Worm (Caenorhabditis elegans) whole organism, young adult: ENCODE results near the gene ddx-19.

ENCODE experiments used
- B0261.1 ChIP-seq: sonication (generic microtip); optimal IDR thresholded peaks from 2 replicates; lab custom pipeline; 2016; ENCODE audit warnings: mild to moderate bottlenecking, missing genetic modification characterization, moderate library complexity, missing compliant biosample characterization
- B0336.3 ChIP-seq: fragments of 200-800 bp; sonication (Bioruptor generic); IDR thresholded peaks from 2 replicates; pipeline ENCODE4 v1.3.6; 2022; ENCODE audit warnings: missing genetic modification characterization, missing compliant biosample characterization
- C06A6.2 ChIP-seq: fragments of 200-800 bp; sonication (Bioruptor generic); conservative IDR thresholded peaks from 2 replicates; pipeline ENCODE4 v1.3.6; 2022; ENCODE audit warnings: missing genetic modification characterization, missing compliant biosample characterization
- C17E4.6 ChIP-seq: fragments of 200-800 bp; sonication (Bioruptor generic); IDR thresholded peaks from 2 replicates; pipeline ENCODE4 v1.3.6; 2022; ENCODE audit warnings: missing genetic modification reagents, missing genetic modification characterization, missing compliant biosample characterization
- D2030.7 ChIP-seq: fragments of 200-800 bp; sonication (Bioruptor generic); IDR thresholded peaks from 2 replicates; pipeline ENCODE4 v1.3.6; 2022; ENCODE audit warnings: missing genetic modification reagents, missing genetic modification characterization, missing compliant biosample characterization
- F10E7.11 ChIP-seq: sonication (generic microtip); optimal IDR thresholded peaks from 2 replicates; lab custom pipeline; 2017; ENCODE audit warnings: mild to moderate bottlenecking, missing genetic modification characterization, moderate library complexity, missing compliant biosample characterization
- F23B12.7 ChIP-seq: sonication (generic microtip); optimal IDR thresholded peaks from 2 replicates; lab custom pipeline; 2017; ENCODE audit warnings: missing genetic modification characterization, mild to moderate bottlenecking, missing compliant biosample characterization, antibody characterized with exemption, moderate library complexity; ENCODE audit not compliant: insufficient read depth
- F39B2.1 ChIP-seq: fragments of 200-800 bp; sonication (Bioruptor generic); IDR thresholded peaks from 2 replicates; pipeline ENCODE4 v1.3.6; 2022; ENCODE audit warnings: missing genetic modification reagents, missing genetic modification characterization, missing compliant biosample characterization
- F52B5.7 ChIP-seq: sonication (generic microtip); optimal IDR thresholded peaks from 2 replicates; lab custom pipeline; 2016; ENCODE audit warnings: mild to moderate bottlenecking, missing genetic modification characterization, missing compliant biosample characterization
- K12H6.12 ChIP-seq: fragments of 200-800 bp; sonication (Bioruptor generic); optimal IDR thresholded peaks from 2 replicates; lab custom pipeline; 2018; ENCODE audit warnings: mild to moderate bottlenecking, missing genetic modification characterization, missing compliant biosample characterization
- T26A5.8 ChIP-seq: sonication (generic microtip); optimal IDR thresholded peaks from 2 replicates; lab custom pipeline; 2016; ENCODE audit warnings: missing genetic modification characterization, missing compliant biosample characterization
- Y53G8AR.9 ChIP-seq: fragments of 200-800 bp; sonication (Bioruptor generic); conservative IDR thresholded peaks from 2 replicates; pipeline ENCODE4 v1.3.6; 2022; ENCODE audit warnings: missing genetic modification reagents, missing genetic modification characterization, missing compliant biosample characterization
- atf-7 ChIP-seq: sonication (generic microtip); optimal IDR thresholded peaks from 2 replicates; lab custom pipeline; 2017; ENCODE audit warnings: mild to moderate bottlenecking, missing genetic modification characterization, missing compliant biosample characterization
- athp-1 ChIP-seq: sonication (generic microtip); optimal IDR thresholded peaks from 2 replicates; lab custom pipeline; 2017; ENCODE audit warnings: mild to moderate bottlenecking, missing genetic modification characterization, missing compliant biosample characterization
- attf-3 ChIP-seq: fragments of 200-800 bp; sonication (Bioruptor generic); conservative IDR thresholded peaks from 2 replicates; pipeline ENCODE4 v1.3.6; 2022; ENCODE audit warnings: missing genetic modification reagents, missing genetic modification characterization, missing compliant biosample characterization
- cebp-1 ChIP-seq, 2 experiments: fragments of 200-800 bp in 1 of 2; sonication (Bioruptor generic) in 1 of 2; sonication (generic microtip) in 1 of 2; IDR thresholded peaks in 1 of 2; optimal IDR thresholded peaks in 1 of 2; 2 replicates each; pipeline versions ENCODE4 v1.3.6 to Lab custom; 2017 to 2022; ENCODE audit warnings: missing compliant biosample characterization in 2 of 2, missing genetic modification characterization in 2 of 2, mild to moderate bottlenecking in 1 of 2, missing genetic modification reagents in 1 of 2, moderate library complexity in 1 of 2
- ceh-79 ChIP-seq: sonication (generic microtip); optimal IDR thresholded peaks from 2 replicates; lab custom pipeline; 2017; ENCODE audit warnings: mild to moderate bottlenecking, missing genetic modification characterization, missing compliant biosample characterization
- chd-7 ChIP-seq: sonication (generic microtip); optimal IDR thresholded peaks from 2 replicates; lab custom pipeline; 2016; ENCODE audit warnings: mild to moderate bottlenecking, missing genetic modification characterization, moderate library complexity, missing compliant biosample characterization
- die-1 ChIP-seq: sonication (generic microtip); optimal IDR thresholded peaks from 2 replicates; lab custom pipeline; 2016; ENCODE audit warnings: missing genotype, mild to moderate bottlenecking, missing genetic modification characterization, missing compliant biosample characterization
- efl-1 ChIP-seq: fragments of 150-350 bp; optimal IDR thresholded peaks from 2 replicates; lab custom pipeline; 2014; ENCODE audit warnings: missing biosample characterization, missing genetic modification reagents, missing genetic modification characterization
- fkh-3 ChIP-seq: sonication (generic microtip); optimal IDR thresholded peaks from 2 replicates; lab custom pipeline; 2016; ENCODE audit warnings: mild to moderate bottlenecking, missing genetic modification characterization, missing compliant biosample characterization
- hlh-26 ChIP-seq: fragments of 200-800 bp; sonication (Bioruptor generic); conservative IDR thresholded peaks from 2 replicates; pipeline ENCODE4 v1.3.6; 2022; ENCODE audit warnings: missing genetic modification reagents, missing genetic modification characterization, missing compliant biosample characterization
- lsy-27 ChIP-seq: sonication (generic microtip); optimal IDR thresholded peaks from 2 replicates; lab custom pipeline; 2017; ENCODE audit warnings: missing genetic modification characterization, mild to moderate bottlenecking, missing compliant biosample characterization, antibody characterized with exemption, missing genotype, borderline replicate concordance; ENCODE audit not compliant: insufficient read depth
- madf-3 ChIP-seq: fragments of 200-800 bp; sonication (Bioruptor generic); IDR thresholded peaks from 2 replicates; pipeline ENCODE4 v1.3.6; 2022; ENCODE audit warnings: missing genetic modification reagents, missing genetic modification characterization, missing compliant biosample characterization
- madf-8 ChIP-seq: fragments of 200-800 bp; sonication (Bioruptor generic); conservative IDR thresholded peaks from 2 replicates; pipeline ENCODE4 v1.3.6; 2022; ENCODE audit warnings: missing genetic modification reagents, missing genetic modification characterization, missing compliant biosample characterization
- nfyb-1 ChIP-seq: fragments of 200-800 bp; sonication (Bioruptor generic); IDR thresholded peaks from 2 replicates; pipeline ENCODE4 v1.3.6; 2022; ENCODE audit warnings: missing genetic modification reagents, missing genetic modification characterization, missing compliant biosample characterization
- nhr-27 ChIP-seq: fragments of 200-800 bp; sonication (Bioruptor generic); optimal IDR thresholded peaks from 2 replicates; lab custom pipeline; 2018; ENCODE audit warnings: mild to moderate bottlenecking, missing genetic modification characterization, moderate library complexity, missing compliant biosample characterization
- nhr-90 ChIP-seq: sonication (generic microtip); optimal IDR thresholded peaks from 2 replicates; lab custom pipeline; 2016; ENCODE audit warnings: missing genotype, mild to moderate bottlenecking, missing genetic modification characterization, missing compliant biosample characterization
- snpc-1.1 ChIP-seq: sonication (generic microtip); optimal IDR thresholded peaks from 2 replicates; lab custom pipeline; 2017; ENCODE audit warnings: missing genetic modification characterization, mild to moderate bottlenecking, missing compliant biosample characterization, antibody characterized with exemption, moderate library complexity, missing genotype, missing genetic modification reagents; ENCODE audit not compliant: insufficient read depth
- snpc-1.3 ChIP-seq: sonication (generic microtip); optimal IDR thresholded peaks from 2 replicates; lab custom pipeline; 2017; ENCODE audit warnings: missing genetic modification characterization, mild to moderate bottlenecking, missing compliant biosample characterization, antibody characterized with exemption, moderate library complexity, missing genotype, missing genetic modification reagents; ENCODE audit not compliant: insufficient read depth
- snpc-3.4 ChIP-seq: sonication (generic microtip); optimal IDR thresholded peaks from 2 replicates; lab custom pipeline; 2017; ENCODE audit warnings: missing genetic modification characterization, mild to moderate bottlenecking, missing compliant biosample characterization, antibody characterized with exemption, moderate library complexity, missing genotype, missing genetic modification reagents
- snpc-4 ChIP-seq, 5 experiments: fragments of 150-350 bp in 1 of 5; sonication (generic microtip) in 4 of 5; optimal IDR thresholded peaks; 2 replicates each; lab custom pipeline; 2014 to 2018; ENCODE audit warnings: missing genetic modification characterization in 5 of 5, missing biosample characterization in 3 of 5, antibody characterized with exemption in 2 of 5, mild to moderate bottlenecking in 2 of 5, missing compliant biosample characterization in 2 of 5, missing genotype in 2 of 5, moderate library complexity in 2 of 5, missing genetic modification reagents in 1 of 5
- somi-1 ChIP-seq: fragments of 200-800 bp; sonication (Bioruptor generic); optimal IDR thresholded peaks from 2 replicates; lab custom pipeline; 2018; ENCODE audit warnings: mild to moderate bottlenecking, missing genetic modification characterization, missing compliant biosample characterization
- tbp1 ChIP-seq: fragments of 200-800 bp; sonication (Bioruptor generic); optimal IDR thresholded peaks from 2 replicates; lab custom pipeline; 2018; ENCODE audit warnings: mild to moderate bottlenecking, missing genetic modification characterization, missing compliant biosample characterization
- zfh-2 ChIP-seq: fragments of 200-800 bp; sonication (Bioruptor generic); conservative IDR thresholded peaks from 2 replicates; pipeline ENCODE4 v1.3.6; 2022; ENCODE audit warnings: missing genetic modification reagents, missing genetic modification characterization, missing compliant biosample characterization
- ztf-22 ChIP-seq: fragments of 200-800 bp; sonication (Bioruptor generic); optimal IDR thresholded peaks from 2 replicates; lab custom pipeline; 2018; ENCODE audit warnings: mild to moderate bottlenecking, missing genetic modification characterization, moderate library complexity, missing compliant biosample characterization
- ztf-6 ChIP-seq: fragments of 200-800 bp; sonication (Bioruptor generic); IDR thresholded peaks from 2 replicates; pipeline ENCODE4 v1.3.6; 2022; ENCODE audit warnings: missing genetic modification reagents, missing genetic modification characterization, missing compliant biosample characterization

Gene ddx-19

ce11 chrII:8851996-8852587 is 32.6 kb upstream of the ddx-19 start, which contains the start of gene oac-46:
Gene oac-46, minus strand, starts transcription at chrII:8852096.
- TF ChIP-seq C06A6.2 (GFP tag; lab: Robert Waterston, UW) = no peak
- no peak for TF ChIP-seq ceh-79

- TF ChIP-seq zfh-2 (GFP tag; lab: Robert Waterston, UW) = no peak
- no peak for TF ChIP-seq B0261.1 (tag; lab: Kevin White, UChicago)
- no peak for TF ChIP-seq snpc-4 (GFP tag; optimal IDR thresholded peaks at IDR 0.05; lab: Kevin White, UChicago)
- TF ChIP-seq snpc-4 (tag; optimal IDR thresholded peaks at IDR 0.05; lab: Kevin White, UChicago) = no peak
- TF ChIP-seq atf-7 (tag; lab: Kevin White, UChicago) = no peak
- TF ChIP-seq C17E4.6 (GFP tag; lab: Robert Waterston, UW) = no peak
- no peak for TF ChIP-seq athp-1
- TF ChIP-seq B0336.3 (GFP tag; lab: Robert Waterston, UW) = no peak
- no peak for TF ChIP-seq ztf-6
Measured at ce11 chrII:8853238-8853637, 31.5 kb upstream of the ddx-19 start.

- TF ChIP-seq F39B2.1 (GFP tag; lab: Robert Waterston, UW) (no peak), atf-7 (tag; lab: Kevin White, UChicago) (no peak), F10E7.11 (tag; lab: Kevin White, UChicago) (no peak), die-1 (tag; lab: Kevin White, UChicago) (no peak), fkh-3 (tag; lab: Kevin White, UChicago) (no peak), T26A5.8 (tag; lab: Kevin White, UChicago) (no peak), tbp1 (GFP tag; lab: Kevin White, UChicago) (no peak), snpc-1.1 (no peak), snpc-4 (GFP tag; optimal IDR thresholded peaks at IDR 0.05; lab: Kevin White, UChicago) (no peak), snpc-4 (tag; optimal IDR thresholded peaks at IDR 0.05; lab: Kevin White, UChicago) (no peak), efl-1 (GFP tag; lab: Kevin White, UChicago) (no peak), lsy-27 (tag; lab: Kevin White, UChicago) (no peak), F52B5.7 (tag; lab: Kevin White, UChicago) (no peak), F23B12.7 (tag; lab: Kevin White, UChicago) (no peak), snpc-3.4 (tag; lab: Kevin White, UChicago) (no peak), attf-3 (GFP tag; lab: Robert Waterston, UW) (no peak), chd-7 (tag; lab: Kevin White, UChicago) (no peak)
Measured at ce11 chrII:8853960-8854359, 30.7 kb upstream of the ddx-19 start.

- TF ChIP-seq attf-3 (GFP tag; lab: Robert Waterston, UW) = no peak
- TF ChIP-seq cebp-1 (GFP tag; IDR thresholded peaks at IDR 0.05; lab: Robert Waterston, UW) = no peak
- no peak for TF ChIP-seq cebp-1 (tag; optimal IDR thresholded peaks at IDR 0.05; lab: Kevin White, UChicago)
- no peak for TF ChIP-seq hlh-26 (GFP tag; lab: Robert Waterston, UW)
- no peak for TF ChIP-seq K12H6.12 (tag; lab: Kevin White, UChicago)
- TF ChIP-seq F52B5.7 (tag; lab: Kevin White, UChicago) = no peak
- no peak for TF ChIP-seq Y53G8AR.9 (GFP tag; lab: Robert Waterston, UW)
- no peak for TF ChIP-seq D2030.7
- TF ChIP-seq nfyb-1 (GFP tag; lab: Robert Waterston, UW) = no peak
- no peak for TF ChIP-seq ztf-22 (GFP tag; lab: Kevin White, UChicago)
- TF ChIP-seq snpc-1.3 (tag; lab: Kevin White, UChicago) = no peak
- TF ChIP-seq F23B12.7 (tag; lab: Kevin White, UChicago) = no peak
- TF ChIP-seq nhr-90 = no peak
- TF ChIP-seq madf-8 (GFP tag; lab: Robert Waterston, UW) = no peak
- no peak for TF ChIP-seq nhr-27 (tag; lab: Kevin White, UChicago)
- no peak for TF ChIP-seq tbp1 (GFP tag; lab: Kevin White, UChicago)
- no peak for TF ChIP-seq ceh-79
- TF ChIP-seq madf-3 (GFP tag; lab: Robert Waterston, UW) = no peak
- TF ChIP-seq somi-1 (GFP tag; lab: Kevin White, UChicago) = no peak
Measured at ce11 chrII:8854874-8855273, 29.8 kb upstream of the ddx-19 start.
